Worm (Caenorhabditis elegans) whole organism, L4 larva: Measurements from ENCODE around the gene Y71H2AM.20.

Experiments used
- F37D6.2 ChIP-seq: sonication (generic microtip); optimal IDR thresholded peaks from 2 replicates; lab custom pipeline; 2016; ENCODE audit warnings: mild to moderate bottlenecking, missing genetic modification characterization, missing compliant biosample characterization
- F49E8.2 ChIP-seq: sonication (generic microtip); optimal IDR thresholded peaks from 2 replicates; lab custom pipeline; 2016; ENCODE audit warnings: missing compliant biosample characterization, mild to moderate bottlenecking, missing genetic modification characterization, borderline replicate concordance
- T26A8.4 ChIP-seq: fragments of 200-800 bp; sonication (Bioruptor generic); IDR thresholded peaks from 2 replicates; pipeline ENCODE4 v1.3.6; 2022; ENCODE audit warnings: missing genetic modification characterization, missing compliant biosample characterization
- Y48G9A.11 ChIP-seq: fragments of 200-800 bp; sonication (Bioruptor generic); IDR thresholded peaks from 2 replicates; pipeline ENCODE4 v1.3.6; 2022; ENCODE audit warnings: missing genetic modification reagents, missing genetic modification characterization, missing compliant biosample characterization
- ZK546.5 ChIP-seq, 2 experiments: sonication (generic microtip); optimal IDR thresholded peaks; 2 replicates each; lab custom pipeline; 2017; ENCODE audit warnings: missing biosample characterization in 2 of 2, missing genetic modification characterization in 2 of 2
- aha-1 ChIP-seq: fragments of 150-350 bp; peaks from one replicate; lab custom pipeline; 2014; ENCODE audit warnings: missing biosample characterization, missing genetic modification characterization
- aly-2 ChIP-seq: sonication (generic microtip); optimal IDR thresholded peaks from 2 replicates; lab custom pipeline; 2018; ENCODE audit warnings: missing biosample characterization, missing genetic modification characterization
- ama-1 ChIP-seq: fragments of 150-350 bp; optimal IDR thresholded peaks from 2 replicates; lab custom pipeline; 2014; ENCODE audit warnings: inconsistent platforms, mixed read lengths
- attf-4 ChIP-seq: sonication (generic microtip); optimal IDR thresholded peaks from 3 replicates; lab custom pipeline; 2017; ENCODE audit warnings: missing biosample characterization, missing genetic modification characterization
- ceh-82 ChIP-seq: sonication (generic microtip); optimal IDR thresholded peaks from 2 replicates; lab custom pipeline; 2017; ENCODE audit warnings: missing biosample characterization, missing genetic modification characterization
- cey-2 ChIP-seq: sonication (generic microtip); optimal IDR thresholded peaks from 3 replicates; lab custom pipeline; 2017; ENCODE audit warnings: missing genetic modification characterization, mild to moderate bottlenecking, missing compliant biosample characterization, antibody characterized with exemption, borderline replicate concordance; ENCODE audit not compliant: insufficient read depth
- daf-16 ChIP-seq, 3 experiments: sonication (generic microtip); optimal IDR thresholded peaks; 2 replicates each; lab custom pipeline; 2016 to 2017; ENCODE audit warnings: missing genetic modification characterization in 3 of 3, missing genetic modification reagents in 3 of 3, mild to moderate bottlenecking in 2 of 3, missing compliant biosample characterization in 2 of 3, missing biosample characterization in 1 of 3, moderate library complexity in 1 of 3
- dmd-8 ChIP-seq: fragments of 200-800 bp; sonication (Bioruptor generic); IDR thresholded peaks from 2 replicates; pipeline ENCODE4 v1.3.6; 2022; ENCODE audit warnings: missing genetic modification characterization, missing compliant biosample characterization
- duxl-1 ChIP-seq: sonication (generic microtip); optimal IDR thresholded peaks from 2 replicates; lab custom pipeline; 2016; ENCODE audit warnings: mild to moderate bottlenecking, missing genetic modification characterization, moderate library complexity, missing compliant biosample characterization; ENCODE audit not compliant: poor library complexity
- dve-1 ChIP-seq: sonication (generic microtip); optimal IDR thresholded peaks from 2 replicates; lab custom pipeline; 2017; ENCODE audit warnings: antibody characterized with exemption, mild to moderate bottlenecking, missing genetic modification characterization, missing compliant biosample characterization; ENCODE audit not compliant: insufficient read depth
- egl-43 ChIP-seq: fragments of 200-800 bp; sonication (Bioruptor generic); IDR thresholded peaks from 2 replicates; pipeline ENCODE4 v1.3.6; 2022; ENCODE audit warnings: missing genetic modification reagents, missing genetic modification characterization, missing compliant biosample characterization
- fos-1 ChIP-seq: fragments of 150-350 bp; optimal IDR thresholded peaks from 2 replicates; lab custom pipeline; 2014; ENCODE audit warnings: missing biosample characterization, missing genetic modification characterization
- gei-8 ChIP-seq: fragments of 200-800 bp; sonication (Bioruptor generic); optimal IDR thresholded peaks from 2 replicates; lab custom pipeline; 2018; ENCODE audit warnings: mild to moderate bottlenecking, missing genetic modification characterization, missing compliant biosample characterization
- hlh-11 ChIP-seq: fragments of 200-800 bp; sonication (Bioruptor generic); optimal IDR thresholded peaks from 2 replicates; lab custom pipeline; 2018; ENCODE audit warnings: mild to moderate bottlenecking, missing genetic modification characterization, missing compliant biosample characterization
- hlh-30 ChIP-seq: sonication (generic microtip); optimal IDR thresholded peaks from 2 replicates; lab custom pipeline; 2017; ENCODE audit warnings: antibody characterized with exemption, mild to moderate bottlenecking, missing genetic modification characterization, missing compliant biosample characterization; ENCODE audit not compliant: insufficient read depth
- hmg-1.1 ChIP-seq: fragments of 200-800 bp; sonication (Bioruptor generic); IDR thresholded peaks from 2 replicates; pipeline ENCODE4 v1.3.6; 2022; ENCODE audit warnings: missing genetic modification reagents, missing genetic modification characterization, missing compliant biosample characterization
- jun-1 ChIP-seq: fragments of 150-350 bp; optimal IDR thresholded peaks from 2 replicates; lab custom pipeline; 2014; ENCODE audit warnings: missing biosample characterization, missing genetic modification reagents, missing genetic modification characterization
- lin-1 ChIP-seq: fragments of 200-800 bp; sonication (Bioruptor generic); IDR thresholded peaks from 2 replicates; pipeline ENCODE4 v1.3.6; 2022; ENCODE audit warnings: missing genetic modification reagents, missing genetic modification characterization, missing compliant biosample characterization
- lin-15B ChIP-seq: fragments of 150-350 bp; sonication (generic microtip); optimal IDR thresholded peaks from 3 replicates; lab custom pipeline; 2014; ENCODE audit warnings: missing biosample characterization, missing genetic modification characterization
- lin-38 ChIP-seq: fragments of 200-800 bp; sonication (Bioruptor generic); IDR thresholded peaks from 2 replicates; pipeline ENCODE4 v1.3.6; 2022; ENCODE audit warnings: missing genetic modification reagents, missing genetic modification characterization, missing compliant biosample characterization
- lir-3 ChIP-seq: sonication (generic microtip); optimal IDR thresholded peaks from 2 replicates; lab custom pipeline; 2016; ENCODE audit warnings: mild to moderate bottlenecking, missing genetic modification characterization, missing compliant biosample characterization
- mep-1 ChIP-seq: fragments of 150-350 bp; sonication (generic microtip); optimal IDR thresholded peaks from 3 replicates; lab custom pipeline; 2014; ENCODE audit warnings: missing biosample characterization, missing genetic modification characterization
- nhr-11 ChIP-seq: fragments of 150-350 bp; optimal IDR thresholded peaks from 2 replicates; lab custom pipeline; 2014; ENCODE audit warnings: missing biosample characterization, missing genetic modification characterization
- nhr-111 ChIP-seq: fragments of 200-800 bp; sonication (Bioruptor generic); optimal IDR thresholded peaks from 2 replicates; lab custom pipeline; 2018; ENCODE audit warnings: mild to moderate bottlenecking, missing genetic modification characterization, missing compliant biosample characterization
- nhr-25 ChIP-seq: sonication (generic microtip); optimal IDR thresholded peaks from 2 replicates; lab custom pipeline; 2017; ENCODE audit warnings: missing genetic modification characterization, mild to moderate bottlenecking, missing compliant biosample characterization, antibody characterized with exemption, moderate library complexity, borderline replicate concordance; ENCODE audit not compliant: insufficient read depth
- nhr-28 ChIP-seq: fragments of 150-350 bp; optimal IDR thresholded peaks from 2 replicates; lab custom pipeline; 2014; ENCODE audit warnings: missing biosample characterization, missing genetic modification characterization
- nhr-42 ChIP-seq: fragments of 200-800 bp; sonication (Bioruptor generic); IDR thresholded peaks from 2 replicates; pipeline ENCODE4 v1.3.6; 2022; ENCODE audit warnings: missing genetic modification characterization, missing compliant biosample characterization
- nhr-48 ChIP-seq: sonication (generic microtip); optimal IDR thresholded peaks from 2 replicates; lab custom pipeline; 2016; ENCODE audit warnings: mild to moderate bottlenecking, missing genetic modification characterization, missing compliant biosample characterization
- nhr-6 ChIP-seq: fragments of 150-350 bp; optimal IDR thresholded peaks from 2 replicates; lab custom pipeline; 2014; ENCODE audit warnings: missing biosample characterization, missing genetic modification characterization
- nhr-76 ChIP-seq: fragments of 150-350 bp; optimal IDR thresholded peaks from 2 replicates; lab custom pipeline; 2014; ENCODE audit warnings: missing biosample characterization, missing genetic modification characterization
- nhr-77 ChIP-seq: fragments of 150-350 bp; optimal IDR thresholded peaks from 2 replicates; lab custom pipeline; 2014; ENCODE audit warnings: missing biosample characterization, missing genetic modification characterization
- php-3 ChIP-seq: fragments of 200-800 bp; sonication (Bioruptor generic); IDR thresholded peaks from 2 replicates; pipeline ENCODE4 v1.3.6; 2022; ENCODE audit warnings: missing genetic modification reagents, missing genetic modification characterization, missing compliant biosample characterization
- rbr-2 ChIP-seq: sonication (generic microtip); optimal IDR thresholded peaks from 2 replicates; lab custom pipeline; 2016; ENCODE audit warnings: missing genotype, missing genetic modification characterization, missing compliant biosample characterization
- skn-1 ChIP-seq: fragments of 150-350 bp; optimal IDR thresholded peaks from 2 replicates; lab custom pipeline; 2014; ENCODE audit warnings: missing biosample characterization, missing genetic modification characterization
- spr-3 ChIP-seq: fragments of 200-800 bp; sonication (Bioruptor generic); optimal IDR thresholded peaks from 2 replicates; lab custom pipeline; 2018; ENCODE audit warnings: mild to moderate bottlenecking, missing genetic modification characterization, missing compliant biosample characterization
- tag-97 ChIP-seq: fragments of 200-800 bp; sonication (Bioruptor generic); IDR thresholded peaks from 2 replicates; pipeline ENCODE4 v1.3.6; 2022; ENCODE audit warnings: missing genetic modification characterization, missing compliant biosample characterization
- unc-130 ChIP-seq: sonication (generic microtip); optimal IDR thresholded peaks from 2 replicates; lab custom pipeline; 2016; ENCODE audit warnings: missing genetic modification reagents, missing genetic modification characterization, missing compliant biosample characterization
- unc-62 ChIP-seq, 3 experiments: fragments of 150-350 bp in 1 of 3; sonication (generic microtip); optimal IDR thresholded peaks in 2 of 3; peaks in 1 of 3; 1 replicate in 1 of 3; 2 replicates in 2 of 3; lab custom pipeline; 2014 to 2017; ENCODE audit warnings: missing biosample characterization in 3 of 3, missing genetic modification characterization in 3 of 3, missing genetic modification reagents in 3 of 3, missing genotype in 1 of 3
- zfp-3 ChIP-seq: fragments of 200-800 bp; sonication (Bioruptor generic); conservative IDR thresholded peaks from 2 replicates; pipeline ENCODE4 v1.3.6; 2022; ENCODE audit warnings: missing genetic modification reagents, missing genetic modification characterization, missing compliant biosample characterization
- zip-11 ChIP-seq: fragments of 200-800 bp; sonication (Bioruptor generic); IDR thresholded peaks from 2 replicates; pipeline ENCODE4 v1.3.6; 2022; ENCODE audit warnings: missing genetic modification characterization, missing compliant biosample characterization
- zip-2 ChIP-seq: fragments of 150-350 bp; optimal IDR thresholded peaks from 2 replicates; lab custom pipeline; 2014; ENCODE audit warnings: missing biosample characterization, missing genetic modification characterization
- ztf-11 ChIP-seq: fragments of 150-350 bp; optimal IDR thresholded peaks from 2 replicates; lab custom pipeline; 2014; ENCODE audit warnings: missing biosample characterization, missing genetic modification characterization
- ztf-7 ChIP-seq: fragments of 150-350 bp; optimal IDR thresholded peaks from 2 replicates; lab custom pipeline; 2014; ENCODE audit warnings: missing biosample characterization, missing genetic modification characterization

The Y71H2AM.20 gene

DNA sequence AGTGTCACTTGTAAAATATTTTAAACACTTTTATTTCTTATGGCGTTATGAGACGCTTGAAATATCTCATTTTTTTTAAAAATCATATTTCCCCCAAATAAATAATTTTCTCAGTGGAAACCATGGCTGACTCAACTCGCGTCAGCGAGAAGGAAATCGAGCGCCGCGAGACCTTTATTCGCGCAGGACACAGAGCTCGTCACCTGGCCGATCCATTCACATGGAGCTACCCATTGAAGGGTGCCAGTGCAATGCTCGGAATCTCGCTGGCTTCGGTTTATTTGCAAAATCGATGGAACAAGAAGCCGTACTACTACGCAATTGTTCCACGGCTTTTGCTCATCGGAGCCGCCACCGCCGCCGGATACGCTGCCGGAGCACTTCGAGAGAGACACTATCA is 992 bp upstream of the Y71H2AM.20 start, which contains the start of gene nduc-2 (continued):
- TF ChIP-seq T26A8.4 (GFP tag; lab: Robert Waterston, UW): peak; percentile 44; the same call in 1 of the 2 replicates
- TF ChIP-seq F49E8.2 (tag; lab: Kevin White, UChicago): no peak
- no peak for TF ChIP-seq nhr-11
- no peak for TF ChIP-seq cey-2 (tag; lab: Kevin White, UChicago)
- TF ChIP-seq unc-62 (GFP tag; optimal IDR thresholded peaks at IDR 0.05 in 1 of 2; lab: Kevin White, UChicago): peak in 1 of 2 experiments; percentile 13
- TF ChIP-seq unc-62 (tag; optimal IDR thresholded peaks at IDR 0.05; lab: Kevin White, UChicago): no peak
- no peak for TF ChIP-seq nhr-6
- no peak for TF ChIP-seq tag-97
- no peak for TF ChIP-seq hmg-1.1 (GFP tag; lab: Robert Waterston, UW)
- no peak for TF ChIP-seq unc-130 (GFP tag; lab: Kevin White, UChicago)
- TF ChIP-seq lir-3 (tag; lab: Kevin White, UChicago): no peak
- no peak for TF ChIP-seq lin-15B (tag; lab: Kevin White, UChicago)
- no peak for TF ChIP-seq duxl-1 (tag; lab: Kevin White, UChicago)
- TF ChIP-seq ama-1 (lab: Kevin White, UChicago): peak; percentile 41
- no peak for TF ChIP-seq mep-1 (tag; lab: Kevin White, UChicago)
- no peak for TF ChIP-seq dve-1
- TF ChIP-seq php-3 (GFP tag; lab: Robert Waterston, UW): 0 out of 2 replicates have a peak, but pooled peaks have one; percentile 25
- peak; percentile 14 for TF ChIP-seq gei-8 (GFP tag; lab: Kevin White, UChicago)
- TF ChIP-seq zip-11 (GFP tag; lab: Robert Waterston, UW): no peak
- 0 out of 2 replicates have a peak, but pooled peaks have one; percentile 7 for TF ChIP-seq lin-1 (GFP tag; lab: Robert Waterston, UW)
- no peak for TF ChIP-seq attf-4 (tag; lab: Kevin White, UChicago)
- no peak for TF ChIP-seq nhr-48 (tag; lab: Kevin White, UChicago)

ce11 chrIII:2781833-2782232 is 3.9 kb downstream of the Y71H2AM.20 start:
- no peak for TF ChIP-seq ztf-11 (tag; lab: Kevin White, UChicago)
- no peak for TF ChIP-seq dmd-8
- peak; percentile 43 for TF ChIP-seq aha-1 (tag; lab: Kevin White, UChicago)
- TF ChIP-seq Y48G9A.11: 0 out of 2 replicates have a peak, but pooled peaks have one; percentile 19
- TF ChIP-seq zip-2: no peak
- TF ChIP-seq duxl-1 (tag; lab: Kevin White, UChicago): no peak
- TF ChIP-seq nhr-48 (tag; lab: Kevin White, UChicago): no peak
- TF ChIP-seq jun-1 (tag; lab: Kevin White, UChicago): no peak
- TF ChIP-seq nhr-25 (tag; lab: Kevin White, UChicago): no peak
- no peak for TF ChIP-seq rbr-2
- TF ChIP-seq zfp-3 (GFP tag; lab: Robert Waterston, UW): no peak
- no peak for TF ChIP-seq skn-1 (tag; lab: Kevin White, UChicago)
- TF ChIP-seq ceh-82: no peak
- TF ChIP-seq nhr-77 (tag; lab: Kevin White, UChicago): no peak
- no peak for TF ChIP-seq attf-4 (tag; lab: Kevin White, UChicago)
- TF ChIP-seq, all 104 proteins: peak for 2

ce11 chrIII:2780793-2781192 is 5.0 kb downstream of the Y71H2AM.20 start, which contains the start of gene Y71H2AM.6:
Y71H2AM.6 (plus strand) TSS chrIII:2781056.
- TF ChIP-seq nhr-111 (GFP tag; lab: Kevin White, UChicago): no peak
- TF ChIP-seq nhr-28: no peak
- TF ChIP-seq nhr-76 (tag; lab: Kevin White, UChicago): no peak
- TF ChIP-seq ztf-7 (tag; lab: Kevin White, UChicago): no peak
- no peak for TF ChIP-seq duxl-1 (tag; lab: Kevin White, UChicago)
- TF ChIP-seq mep-1 (tag; lab: Kevin White, UChicago): peak; percentile 28
- no peak for TF ChIP-seq fos-1 (tag; lab: Kevin White, UChicago)
- peak; percentile 3 for TF ChIP-seq hlh-11 (tag; lab: Kevin White, UChicago)
- TF ChIP-seq ZK546.5 (tag; optimal IDR thresholded peaks at IDR 0.05; lab: Kevin White, UChicago): no peak
- TF ChIP-seq daf-16 (GFP tag; optimal IDR thresholded peaks at IDR 0.05; lab: Kevin White, UChicago): no peak
- peak; percentile 13 for TF ChIP-seq daf-16 (tag; optimal IDR thresholded peaks at IDR 0.05; lab: Kevin White, UChicago)
- TF ChIP-seq aly-2: no peak
- TF ChIP-seq nhr-42: no peak
- TF ChIP-seq hmg-1.1 (GFP tag; lab: Robert Waterston, UW): 0 out of 2 replicates have a peak, but pooled peaks have one; percentile 27
- peak; percentile 73 for TF ChIP-seq lin-38 (GFP tag; lab: Robert Waterston, UW)
- TF ChIP-seq hlh-30 (tag; lab: Kevin White, UChicago): no peak
- TF ChIP-seq F37D6.2 (tag; lab: Kevin White, UChicago): no peak
- no peak for TF ChIP-seq ceh-82
- no peak for TF ChIP-seq egl-43 (GFP tag; lab: Robert Waterston, UW)
- TF ChIP-seq spr-3 (GFP tag; lab: Kevin White, UChicago): no peak
